Fruit fly (Drosophila melanogaster): Measurements from ENCODE around the gene Arp1.

- no peak for TF ChIP-seq ttk (optimal IDR thresholded peaks at IDR 0.05)
- TF ChIP-seq h (optimal IDR thresholded peaks at IDR 0.05) = no peak
- no peak for TF ChIP-seq Sin3A (optimal IDR thresholded peaks at IDR 0.05)
Measured at dm6 chr3R:12647954-12648353, 43.6 kb upstream of the Arp1 start, which contains the start of gene Dtg.
